Worm (Caenorhabditis elegans) whole organism, midembryonic: ENCODE measurements around the gene srw-141.

Experiments used
- T22C8.4 ChIP-seq: fragments of 200-800 bp; sonication (Bioruptor generic); IDR thresholded peaks from 2 replicates; pipeline ENCODE4 v1.3.6; 2022; ENCODE audit warnings: missing genetic modification characterization, missing compliant biosample characterization
- cog-1 ChIP-seq: sonication (generic microtip); optimal IDR thresholded peaks from 2 replicates; lab custom pipeline; 2016; ENCODE audit warnings: missing genetic modification characterization, missing compliant biosample characterization
- flt-1 ChIP-seq: fragments of 200-800 bp; sonication (Bioruptor generic); IDR thresholded peaks from 2 replicates; pipeline ENCODE4 v1.3.6; 2022; ENCODE audit warnings: missing genetic modification characterization, missing compliant biosample characterization
- klf-2 ChIP-seq: fragments of 200-800 bp; sonication (Bioruptor generic); conservative IDR thresholded peaks from 2 replicates; pipeline ENCODE4 v1.3.6; 2022; ENCODE audit warnings: missing genetic modification reagents, missing genetic modification characterization, missing compliant biosample characterization
- med-1 ChIP-seq: sonication (generic microtip); optimal IDR thresholded peaks from 2 replicates; lab custom pipeline; 2017; ENCODE audit warnings: missing genetic modification characterization, mild to moderate bottlenecking, missing compliant biosample characterization, antibody characterized with exemption, missing genetic modification reagents; ENCODE audit not compliant: insufficient read depth
- ref-1 ChIP-seq: fragments of 200-800 bp; sonication (Bioruptor generic); conservative IDR thresholded peaks from 2 replicates; pipeline ENCODE4 v1.3.6; 2022; ENCODE audit warnings: missing genetic modification reagents, missing genetic modification characterization, missing compliant biosample characterization
- tab-1 ChIP-seq: fragments of 200-800 bp; sonication (Bioruptor generic); IDR thresholded peaks from 2 replicates; pipeline ENCODE4 v1.3.6; 2022; ENCODE audit warnings: missing genetic modification characterization, missing compliant biosample characterization
- ztf-23 ChIP-seq: fragments of 200-800 bp; sonication (Bioruptor generic); IDR thresholded peaks from 2 replicates; pipeline ENCODE4 v1.3.6; 2022; ENCODE audit warnings: missing genetic modification reagents, missing genetic modification characterization, missing compliant biosample characterization
- ztf-29 ChIP-seq: fragments of 200-800 bp; sonication (Bioruptor generic); IDR thresholded peaks from 2 replicates; pipeline ENCODE4 v1.3.6; 2022; ENCODE audit warnings: missing genetic modification reagents, missing genetic modification characterization, missing compliant biosample characterization

Gene srw-141

DNA sequence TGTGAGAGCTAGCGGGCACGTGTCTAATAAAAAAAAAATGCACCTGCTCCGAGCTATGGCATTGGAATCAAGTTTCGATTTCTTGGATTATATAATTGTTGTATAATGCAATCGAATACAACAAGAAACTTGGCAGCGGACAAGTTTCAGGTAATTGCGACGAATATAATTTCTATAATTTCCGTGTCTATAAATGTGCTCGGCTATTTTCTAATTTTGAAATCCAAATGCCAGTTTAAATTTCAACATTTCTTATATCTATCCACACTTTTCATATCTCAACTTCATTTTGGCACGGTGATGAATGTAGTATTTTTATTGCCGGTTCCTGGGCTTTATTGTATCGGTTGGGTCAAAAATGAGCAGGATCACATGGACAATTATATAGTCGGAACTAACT, 8.6 kb downstream of the srw-141 start, which contains the start of gene C31B8.16:
TSS of gene C31B8.16 (plus strand) at position 301 of the 400 bp plus-strand sequence.
- TF ChIP-seq tab-1 (GFP tag; lab: Robert Waterston, UW) (no peak), cog-1 (tag; lab: Kevin White, UChicago) (no peak), klf-2 (no peak), ztf-29 (GFP tag; lab: Robert Waterston, UW) (no peak), ref-1 (GFP tag; lab: Robert Waterston, UW) (no peak), med-1 (GFP tag; lab: Kevin White, UChicago) (no peak), T22C8.4 (GFP tag; lab: Robert Waterston, UW) (no peak), ztf-23 (GFP tag; lab: Robert Waterston, UW) (no peak), flt-1 (GFP tag; lab: Robert Waterston, UW) (no peak)

DNA sequence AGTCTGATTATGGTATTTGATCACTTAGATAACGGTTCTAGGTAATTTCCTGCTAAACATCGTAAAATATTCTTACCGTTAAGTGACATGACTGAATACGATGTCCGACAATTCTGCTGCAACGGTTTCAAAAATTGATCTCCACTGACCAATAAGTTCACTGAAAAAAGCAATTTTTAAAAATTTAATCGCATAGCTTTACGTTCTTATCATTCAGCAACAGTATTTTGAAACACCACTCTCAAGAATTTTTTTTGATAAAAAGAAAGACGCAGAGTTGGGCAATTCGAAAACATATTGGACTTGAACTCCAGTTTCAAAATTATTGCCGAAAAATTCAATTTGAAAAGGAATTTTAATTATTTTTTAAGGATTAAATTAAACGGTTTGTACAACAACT, 10.8 kb downstream of the srw-141 start, which contains the start of gene C31B8.12:
TSS of gene C31B8.12 (minus strand) at position 101 of the 400 bp plus-strand sequence.
- TF ChIP-seq flt-1 (GFP tag; lab: Robert Waterston, UW) (no peak), tab-1 (GFP tag; lab: Robert Waterston, UW) (no peak), ztf-29 (GFP tag; lab: Robert Waterston, UW) (no peak), T22C8.4 (GFP tag; lab: Robert Waterston, UW) (no peak), cog-1 (tag; lab: Kevin White, UChicago) (no peak), med-1 (GFP tag; lab: Kevin White, UChicago) (no peak), ztf-23 (GFP tag; lab: Robert Waterston, UW) (no peak), klf-2 (no peak), ref-1 (GFP tag; lab: Robert Waterston, UW) (no peak)

DNA sequence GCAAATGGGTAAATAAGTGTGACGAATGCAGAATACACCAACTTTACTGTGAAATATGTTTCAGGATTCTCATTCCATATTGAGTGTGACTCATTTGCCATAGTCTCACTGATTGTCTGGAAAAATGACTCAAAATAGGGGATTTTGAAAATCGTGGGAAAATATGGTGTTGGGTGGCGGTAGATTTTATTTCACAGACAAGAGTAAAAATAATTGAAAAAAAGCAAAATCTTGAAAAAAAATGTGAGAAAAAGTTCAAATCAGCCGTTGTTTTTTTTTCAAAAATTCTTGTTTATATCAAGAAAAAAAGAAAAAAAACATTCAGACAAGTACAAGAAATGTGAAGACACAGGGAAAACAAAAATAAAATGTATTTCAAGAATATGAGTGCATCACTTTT, 15.8 kb downstream of the srw-141 start, which contains the start of gene srh-38:
TSS of gene srh-38 (minus strand) at position 101 of the 400 bp plus-strand sequence.
- no peak for TF ChIP-seq ztf-29 (GFP tag; lab: Robert Waterston, UW)
- no peak for TF ChIP-seq cog-1 (tag; lab: Kevin White, UChicago)
- no peak for TF ChIP-seq T22C8.4 (GFP tag; lab: Robert Waterston, UW)
- TF ChIP-seq med-1 (GFP tag; lab: Kevin White, UChicago) = no peak

DNA sequence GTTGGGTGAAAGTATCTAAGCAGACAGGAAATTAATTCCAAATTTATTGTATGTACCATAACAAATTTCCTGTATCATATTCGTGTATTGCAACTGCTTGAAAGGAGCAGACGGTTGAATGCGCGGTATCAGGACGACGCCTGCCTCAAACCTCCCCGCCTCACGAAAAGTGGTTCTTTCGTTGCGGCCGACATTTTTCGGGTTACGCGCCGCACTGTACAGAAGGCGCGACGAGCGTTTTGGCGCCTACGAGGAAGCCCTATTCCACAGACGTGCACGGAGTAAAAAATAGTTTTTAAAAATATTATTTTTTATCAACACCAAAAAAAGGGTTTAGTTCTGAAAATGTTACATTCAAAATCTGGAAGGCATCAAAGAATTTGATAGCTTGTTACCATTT, 18.3 kb downstream of the srw-141 start:
- TF ChIP-seq med-1 (GFP tag; lab: Kevin White, UChicago) (no peak), flt-1 (GFP tag; lab: Robert Waterston, UW) (no peak), ztf-29 (GFP tag; lab: Robert Waterston, UW) (no peak), cog-1 (tag; lab: Kevin White, UChicago) (no peak), T22C8.4 (GFP tag; lab: Robert Waterston, UW) (no peak), ztf-23 (GFP tag; lab: Robert Waterston, UW) (no peak), ref-1 (GFP tag; lab: Robert Waterston, UW) (no peak), tab-1 (GFP tag; lab: Robert Waterston, UW) (no peak), klf-2 (no peak)

DNA sequence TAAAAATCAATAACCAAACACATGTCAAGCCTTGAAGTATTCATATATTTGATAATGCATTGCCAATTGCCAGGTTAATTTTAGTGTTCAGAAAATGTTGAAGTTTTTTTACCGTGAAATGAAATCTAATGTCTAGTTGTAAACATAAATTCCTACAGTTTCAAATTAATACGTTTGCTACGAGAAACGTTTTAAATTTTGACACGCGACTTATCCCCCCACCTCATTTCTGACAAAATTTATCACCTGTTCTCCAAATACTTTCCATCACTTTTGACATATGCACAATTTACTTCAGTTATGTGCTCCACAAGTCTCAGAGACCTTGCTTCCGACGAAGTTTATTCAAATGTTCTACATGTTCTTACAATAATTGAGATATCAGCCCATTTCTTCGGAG, 24.4 kb downstream of the srw-141 start, which contains the start of gene srh-146:
TSS of gene srh-146 (plus strand) at position 301 of the 400 bp plus-strand sequence.
- TF ChIP-seq flt-1 (GFP tag; lab: Robert Waterston, UW) (no peak), ztf-23 (GFP tag; lab: Robert Waterston, UW) (no peak), med-1 (GFP tag; lab: Kevin White, UChicago) (no peak), ztf-29 (GFP tag; lab: Robert Waterston, UW) (no peak), cog-1 (tag; lab: Kevin White, UChicago) (no peak), ref-1 (GFP tag; lab: Robert Waterston, UW) (no peak), klf-2 (no peak), T22C8.4 (GFP tag; lab: Robert Waterston, UW) (no peak), tab-1 (GFP tag; lab: Robert Waterston, UW) (no peak)

DNA sequence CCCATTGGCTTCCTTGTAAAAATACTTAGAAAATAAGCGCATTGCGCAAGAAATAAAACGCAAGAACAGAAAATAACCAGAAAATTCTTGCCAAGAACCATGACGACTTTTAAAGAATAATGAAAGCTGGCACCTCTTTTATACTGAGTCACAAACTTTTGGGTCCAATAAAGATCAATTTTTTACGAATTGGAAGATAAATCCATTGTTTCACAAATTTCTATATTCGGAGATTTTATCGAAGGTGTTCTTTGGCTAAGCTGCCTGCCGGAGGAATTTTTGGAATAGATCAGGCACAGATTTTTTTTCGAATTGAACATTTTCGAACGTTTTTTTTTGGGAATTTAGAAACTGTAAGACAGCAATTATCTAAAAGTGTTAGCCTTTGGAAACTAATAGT, 25.5 kb downstream of the srw-141 start, which contains the start of gene C31B8.9:
TSS of gene C31B8.9 (minus strand) at position 101 of the 400 bp plus-strand sequence.
- no peak for TF ChIP-seq tab-1 (GFP tag; lab: Robert Waterston, UW)
- TF ChIP-seq T22C8.4 (GFP tag; lab: Robert Waterston, UW) = no peak
- TF ChIP-seq ref-1 (GFP tag; lab: Robert Waterston, UW) = no peak
- no peak for TF ChIP-seq cog-1 (tag; lab: Kevin White, UChicago)
- no peak for TF ChIP-seq med-1 (GFP tag; lab: Kevin White, UChicago)
- no peak for TF ChIP-seq flt-1 (GFP tag; lab: Robert Waterston, UW)
- TF ChIP-seq klf-2 = no peak
- TF ChIP-seq ztf-29 (GFP tag; lab: Robert Waterston, UW) = no peak

DNA sequence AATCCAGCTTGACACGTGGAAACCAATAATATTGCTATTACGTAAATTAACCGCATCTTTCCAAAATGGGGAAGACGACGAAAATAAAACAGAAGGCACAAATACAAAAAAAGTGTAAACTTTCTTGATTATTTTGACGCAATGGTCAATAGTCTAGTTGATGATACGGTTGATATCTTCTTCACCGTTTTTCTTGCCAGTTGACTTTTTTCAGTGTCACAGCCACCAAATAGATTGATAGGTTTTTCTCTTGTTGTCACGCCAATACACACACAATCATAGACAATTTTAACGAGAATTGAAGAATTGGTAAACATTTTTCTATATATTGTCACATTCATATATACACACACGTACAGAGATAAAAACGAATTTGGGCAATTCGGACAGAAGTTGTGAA, 28.9 kb downstream of the srw-141 start, which contains the start of gene zmp-3:
TSS of gene zmp-3 (minus strand) at position 101 of the 400 bp plus-strand sequence.
- TF ChIP-seq tab-1 (GFP tag; lab: Robert Waterston, UW) (no peak), ref-1 (GFP tag; lab: Robert Waterston, UW) (no peak), flt-1 (GFP tag; lab: Robert Waterston, UW) (no peak), ztf-23 (GFP tag; lab: Robert Waterston, UW) (no peak), ztf-29 (GFP tag; lab: Robert Waterston, UW) (no peak), klf-2 (no peak), T22C8.4 (GFP tag; lab: Robert Waterston, UW) (no peak), med-1 (GFP tag; lab: Kevin White, UChicago) (no peak), cog-1 (tag; lab: Kevin White, UChicago) (no peak)

DNA sequence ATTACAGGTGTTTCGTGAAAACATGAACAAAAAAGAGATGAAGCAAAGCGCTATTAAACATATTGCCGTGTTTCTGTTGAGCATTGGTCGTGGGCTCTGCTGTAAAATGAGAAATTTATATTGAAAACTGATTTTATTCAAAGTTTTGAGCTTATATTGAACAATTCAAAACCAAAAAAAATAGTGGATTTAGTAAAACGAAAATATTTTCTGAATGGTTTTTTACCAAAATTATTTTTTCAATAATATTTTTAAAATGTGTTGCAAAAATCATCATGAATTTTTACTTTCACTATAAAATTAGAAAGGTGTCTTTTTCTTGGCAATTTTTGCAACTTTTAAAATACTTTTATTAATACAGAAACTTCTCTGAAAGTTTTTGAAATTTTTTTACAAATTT, 35.2 kb downstream of the srw-141 start, which contains the start of gene C31B8.7:
TSS of gene C31B8.7 (minus strand) at position 101 of the 400 bp plus-strand sequence.
- no peak for TF ChIP-seq med-1 (GFP tag; lab: Kevin White, UChicago)
- TF ChIP-seq flt-1 (GFP tag; lab: Robert Waterston, UW) = no peak
- TF ChIP-seq klf-2 = no peak
- no peak for TF ChIP-seq tab-1 (GFP tag; lab: Robert Waterston, UW)
- TF ChIP-seq ztf-29 (GFP tag; lab: Robert Waterston, UW) = no peak
- TF ChIP-seq cog-1 (tag; lab: Kevin White, UChicago) = no peak
- TF ChIP-seq T22C8.4 (GFP tag; lab: Robert Waterston, UW) = no peak
- no peak for TF ChIP-seq ztf-23 (GFP tag; lab: Robert Waterston, UW)
- no peak for TF ChIP-seq ref-1 (GFP tag; lab: Robert Waterston, UW)

DNA sequence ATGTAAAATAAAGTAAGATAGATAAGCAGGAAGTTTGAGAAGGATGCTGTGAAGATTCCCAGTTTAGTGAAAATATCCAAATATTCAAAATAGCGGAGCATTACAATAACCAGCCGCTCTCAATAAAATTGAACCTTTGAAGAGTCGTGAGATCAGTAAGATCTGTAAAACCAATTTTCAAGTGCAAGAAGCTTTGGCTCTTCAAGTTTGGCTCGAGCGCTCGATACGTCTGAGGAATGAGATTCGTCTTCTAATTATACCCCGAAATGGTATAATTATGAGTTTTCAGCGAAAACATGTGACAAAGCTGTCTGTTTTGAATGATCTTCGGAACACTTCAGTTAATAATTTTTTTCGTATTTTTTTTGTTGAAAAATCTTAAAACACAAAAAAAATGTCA, 38.5 kb downstream of the srw-141 start, which contains the start of gene str-46:
TSS of gene str-46 (minus strand) at position 101 of the 400 bp plus-strand sequence.
- TF ChIP-seq med-1 (GFP tag; lab: Kevin White, UChicago) (no peak), ztf-23 (GFP tag; lab: Robert Waterston, UW) (no peak), klf-2 (no peak), T22C8.4 (GFP tag; lab: Robert Waterston, UW) (no peak)
